Worm (Caenorhabditis elegans) whole organism, L4/young adult: Measurements from ENCODE around the gene mth-1.

Source experiments
- W03F9.2 ChIP-seq: fragments of 150-350 bp; optimal IDR thresholded peaks from 2 replicates; lab custom pipeline; 2014; ENCODE audit warnings: missing biosample characterization, missing genetic modification characterization
- dao-5 ChIP-seq: sonication (generic microtip); optimal IDR thresholded peaks from 2 replicates; lab custom pipeline; 2016; ENCODE audit warnings: missing genotype, missing genetic modification characterization, moderate library complexity, missing compliant biosample characterization
- him-1 ChIP-seq: sonication (generic microtip); optimal IDR thresholded peaks from 2 replicates; lab custom pipeline; 2016; ENCODE audit warnings: missing genotype, missing genetic modification reagents, missing genetic modification characterization, missing compliant biosample characterization

DNA sequence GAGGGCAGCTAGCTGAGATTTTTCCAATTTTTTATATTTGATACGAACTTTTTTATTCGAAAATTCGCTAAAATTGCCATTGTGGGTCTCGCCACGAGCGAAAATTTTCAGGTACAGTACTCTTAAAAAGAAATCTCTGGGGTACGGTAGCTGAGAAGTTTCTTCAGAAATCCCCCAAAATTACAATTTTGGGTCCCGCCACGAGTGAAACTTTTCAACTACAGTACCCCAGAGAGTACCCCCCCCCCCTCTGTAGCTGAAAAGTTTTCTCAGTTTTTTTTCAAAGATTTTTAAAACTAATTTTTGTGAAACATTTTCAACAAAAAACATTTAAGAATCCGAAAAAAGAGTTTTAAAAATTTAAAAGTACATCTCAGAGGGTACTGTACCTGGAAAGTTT lies 41.4 kb upstream of the mth-1 start:
- no peak for TF ChIP-seq him-1 (tag; lab: Kevin White, UChicago)
- no peak for TF ChIP-seq W03F9.2
- no peak for TF ChIP-seq dao-5 (tag; lab: Kevin White, UChicago)
